Worm (Caenorhabditis elegans): ENCODE data around the gene Y12A6A.1.
A peak's percentile ranks its signal among the peaks of the same experiment; 100 is the strongest.

Gene Y12A6A.1

ce11 chrX:13621628-13622027 lies at the start of gene Y12A6A.1:
TSS of gene Y12A6A.1 (minus strand) at chrX:13621728.
- TF ChIP-seq efl-1 (optimal IDR thresholded peaks at IDR 0.05) (no peak), efl-1 (GFP tag; optimal IDR thresholded peaks at IDR 0.05 in 1 of 2) (peak in 1 of 2 experiments; percentile 19), mab-9 (GFP tag; IDR thresholded peaks at IDR 0.05) (no peak)

- TF ChIP-seq lin-14 (GFP tag; optimal IDR thresholded peaks at IDR 0.05) (peak; percentile 30), zip-4 (GFP tag; optimal IDR thresholded peaks at IDR 0.05) (no peak), ztf-11 (tag; optimal IDR thresholded peaks at IDR 0.05) (peak in 1 of 2 experiments; percentile 23), rnt-1 (tag; optimal IDR thresholded peaks at IDR 0.05) (peak; percentile 34), blmp-1 (tag; optimal IDR thresholded peaks at IDR 0.05) (peak; percentile 66)
These were observed 49.4 kb upstream of the Y12A6A.1 start for ce11 chrX:13670966-13671365.

- TF ChIP-seq jun-1 (tag; optimal IDR thresholded peaks at IDR 0.05) (no peak), F16B12.6 (tag; optimal IDR thresholded peaks at IDR 0.05) (peak; percentile 82), lin-14 (GFP tag; optimal IDR thresholded peaks at IDR 0.05) (peak; percentile 69), lsy-2 (tag; optimal IDR thresholded peaks at IDR 0.05) (peak in 1 of 2 experiments; percentile 52), snu-23 (GFP tag; optimal IDR thresholded peaks at IDR 0.05) (peak; percentile 51), unc-130 (tag; optimal IDR thresholded peaks at IDR 0.05) (no peak), sox-4 (tag; optimal IDR thresholded peaks at IDR 0.05) (no peak), zag-1 (tag; optimal IDR thresholded peaks at IDR 0.05) (no peak), Y116A8C.19 (tag; optimal IDR thresholded peaks at IDR 0.05; ENCODE audit: borderline replicate concordance) (no peak), efl-3 (GFP tag; optimal IDR thresholded peaks at IDR 0.05) (no peak), fos-1 (tag; optimal IDR thresholded peaks at IDR 0.05) (no peak), elt-3 (tag; optimal IDR thresholded peaks at IDR 0.05) (no peak), lin-15B (tag; optimal IDR thresholded peaks at IDR 0.05) (no peak), zip-4 (GFP tag; optimal IDR thresholded peaks at IDR 0.05) (no peak), pax-3 (tag; optimal IDR thresholded peaks at IDR 0.05) (no peak), unc-86 (tag; optimal IDR thresholded peaks at IDR 0.05) (no peak), nhr-76 (tag; optimal IDR thresholded peaks at IDR 0.05) (no peak), tlp-1 (tag; optimal IDR thresholded peaks at IDR 0.05) (no peak), grh-1 (GFP tag; IDR thresholded peaks at IDR 0.05) (no peak), mef-2 (tag; optimal IDR thresholded peaks at IDR 0.05) (no peak), nhr-20 (tag; optimal IDR thresholded peaks at IDR 0.05) (peak; percentile 51), mab-9 (GFP tag; IDR thresholded peaks at IDR 0.05) (no peak), lin-35 (GFP tag; optimal IDR thresholded peaks at IDR 0.05) (peak; percentile 26 to 80), nhr-85 (tag) (peak; percentile 51), unc-30 (tag; optimal IDR thresholded peaks at IDR 0.05) (no peak), snpc-4 (tag; optimal IDR thresholded peaks at IDR 0.05) (no peak), alr-1 (tag; optimal IDR thresholded peaks at IDR 0.05; ENCODE audit: borderline replicate concordance) (no peak), mep-1 (tag; optimal IDR thresholded peaks at IDR 0.05) (peak; percentile 49), nhr-12 (tag; optimal IDR thresholded peaks at IDR 0.05) (no peak), vab-15 (tag; optimal IDR thresholded peaks at IDR 0.05) (no peak), rnt-1 (tag; optimal IDR thresholded peaks at IDR 0.05) (peak; percentile 20), lin-13 (GFP tag; optimal IDR thresholded peaks at IDR 0.05) (no peak), nhr-11 (tag; optimal IDR thresholded peaks at IDR 0.05) (no peak), dsc-1 (tag; optimal IDR thresholded peaks at IDR 0.05) (no peak), unc-62 (GFP tag; optimal IDR thresholded peaks at IDR 0.05) (no peak), ets-5 (GFP tag; IDR thresholded peaks at IDR 0.05) (no peak), ceh-63 (GFP tag; optimal IDR thresholded peaks at IDR 0.05) (no peak), aha-1 (tag; optimal IDR thresholded peaks at IDR 0.05) (no peak), egl-13 (tag; optimal IDR thresholded peaks at IDR 0.05) (no peak), pag-3 (tag; optimal IDR thresholded peaks at IDR 0.05; ENCODE audit: borderline replicate concordance, insufficient read depth) (no peak), isw-1 (GFP tag; IDR thresholded peaks at IDR 0.05) (no peak), nhr-47 (tag; optimal IDR thresholded peaks at IDR 0.05) (peak; percentile 45), egl-27 (tag; optimal IDR thresholded peaks at IDR 0.05) (no peak), nhr-19 (GFP tag; conservative IDR thresholded peaks at IDR 0.05) (peak; percentile 14; the same call in 1 of the 2 replicates), fkh-4 (tag; optimal IDR thresholded peaks at IDR 0.05; ENCODE audit: borderline replicate concordance) (no peak)
These were observed 48.1 kb upstream of the Y12A6A.1 start for ce11 chrX:13669641-13670040.
